Worm (Caenorhabditis elegans) whole organism, L1 larva: ENCODE data around the gene rme-6.

Source experiments
- ceh-82 ChIP-seq, 3 experiments: fragments of 150-350 bp in 1 of 3; sonication (generic microtip) in 2 of 3; optimal IDR thresholded peaks; 2 replicates each; lab custom pipeline; 2014 to 2017; ENCODE audit warnings: missing biosample characterization in 3 of 3, missing genetic modification characterization in 3 of 3
- pqm-1 ChIP-seq: sonication (generic microtip); optimal IDR thresholded peaks from 3 replicates; lab custom pipeline; 2017; ENCODE audit warnings: missing biosample characterization, missing genetic modification characterization
- zip-4 ChIP-seq: fragments of 200-800 bp; sonication (Bioruptor generic); optimal IDR thresholded peaks from 2 replicates; lab custom pipeline; 2018; ENCODE audit warnings: mild to moderate bottlenecking, missing genetic modification characterization, moderate library complexity, missing compliant biosample characterization
- ztf-11 ChIP-seq, 2 experiments: sonication (generic microtip); optimal IDR thresholded peaks; 2 replicates each; lab custom pipeline; 2016 to 2017; ENCODE audit warnings: missing genetic modification characterization in 2 of 2, missing biosample characterization in 1 of 2, missing compliant biosample characterization in 1 of 2

DNA sequence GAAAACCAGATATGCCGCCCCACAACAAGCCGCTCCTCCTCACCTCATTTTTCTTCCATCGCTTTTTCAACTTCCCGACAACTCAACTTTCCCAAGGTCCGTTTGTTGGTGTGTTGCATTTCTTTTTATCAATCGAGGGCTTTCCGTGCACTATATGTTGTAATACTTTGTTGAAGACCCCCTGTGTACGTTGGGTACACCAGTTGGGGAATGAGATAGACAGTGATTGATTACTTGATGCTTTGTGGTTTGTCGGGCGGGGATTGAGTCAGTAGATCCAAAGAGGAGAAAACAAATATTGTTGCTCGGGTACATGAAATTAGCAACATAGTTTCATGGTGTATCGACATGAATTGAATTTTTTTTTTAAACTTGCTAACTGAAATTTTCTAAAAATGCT lies 11.9 kb downstream of the rme-6 start:
- TF ChIP-seq ceh-82 (tag; optimal IDR thresholded peaks at IDR 0.05; lab: Kevin White, UChicago), result no peak
- no peak for TF ChIP-seq pqm-1
- TF ChIP-seq ztf-11 (tag; optimal IDR thresholded peaks at IDR 0.05; lab: Kevin White, UChicago), result no peak
- no peak for TF ChIP-seq zip-4 (GFP tag; lab: Kevin White, UChicago)
